ENCODE assay signal across 1 worm cellular context in the genomic region with DNA sequence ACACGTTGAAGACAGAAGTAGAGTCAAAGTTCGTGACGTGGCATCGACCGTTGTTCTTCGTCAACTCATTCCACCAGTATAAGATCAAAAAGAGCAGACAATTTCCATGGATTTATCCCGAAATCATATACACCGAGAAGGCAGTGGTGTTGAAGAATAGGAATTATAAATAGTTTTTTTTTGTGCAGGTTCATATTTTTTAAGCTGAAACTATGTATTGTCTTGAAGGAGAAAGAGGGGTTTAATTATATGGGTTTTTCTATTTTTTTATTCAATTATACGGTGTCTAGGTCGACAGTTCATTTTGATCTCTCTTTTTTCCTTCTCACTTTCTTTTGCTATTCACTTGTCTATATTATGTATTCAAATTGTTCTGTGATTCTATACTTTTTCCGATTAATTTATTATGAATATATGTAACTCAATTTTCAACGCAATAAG.
TF ChIP-seq lines count a peak whose summit lies in the region.

No protein-coding gene starts in this region.

TF ChIP-seq in whole organism, L1 larva, 84 proteins besides CTCF, POLR2A, EP300 and RAD21 (continued from another document):
- TF ChIP-seq unc-86 (tag; optimal IDR thresholded peaks at IDR 0.05; lab: Kevin White, UChicago) (no peak), hlh-17 (GFP tag; optimal IDR thresholded peaks at IDR 0.05; lab: Kevin White, UChicago; ENCODE audit: borderline replicate concordance) (no peak), grh-1 (GFP tag; IDR thresholded peaks at IDR 0.05; lab: Robert Waterston, UW) (peak; percentile 46), nhr-47 (tag; optimal IDR thresholded peaks at IDR 0.05; lab: Kevin White, UChicago) (peak; percentile 28), aha-1 (tag; optimal IDR thresholded peaks at IDR 0.05; lab: Kevin White, UChicago) (no peak), mep-1 (tag; optimal IDR thresholded peaks at IDR 0.05; lab: Kevin White, UChicago) (peak; percentile 40), pag-3 (tag; optimal IDR thresholded peaks at IDR 0.05; lab: Kevin White, UChicago; ENCODE audit: borderline replicate concordance, insufficient read depth) (no peak), ces-1 (GFP tag; optimal IDR thresholded peaks at IDR 0.05; lab: Kevin White, UChicago) (no peak), ama-1 (optimal IDR thresholded peaks at IDR 0.05; lab: Kevin White, UChicago) (no peak), nhr-20 (tag; optimal IDR thresholded peaks at IDR 0.05; lab: Kevin White, UChicago) (peak; percentile 48), skn-1 (tag; optimal IDR thresholded peaks at IDR 0.05; lab: Kevin White, UChicago) (no peak), ztf-4 (tag; optimal IDR thresholded peaks at IDR 0.05; lab: Kevin White, UChicago) (peak; percentile 72), ceh-8 (GFP tag; optimal IDR thresholded peaks at IDR 0.05; lab: Kevin White, UChicago) (no peak), unc-62 (GFP tag; optimal IDR thresholded peaks at IDR 0.05; lab: Kevin White, UChicago) (no peak), Y116A8C.19 (tag; optimal IDR thresholded peaks at IDR 0.05; lab: Kevin White, UChicago; ENCODE audit: borderline replicate concordance) (no peak), rnt-1 (tag; optimal IDR thresholded peaks at IDR 0.05; lab: Kevin White, UChicago) (no peak), unc-98 (GFP tag; IDR thresholded peaks at IDR 0.05; lab: Robert Waterston, UW) (no peak), mab-9 (GFP tag; IDR thresholded peaks at IDR 0.05; lab: Robert Waterston, UW) (no peak), fkh-4 (tag; optimal IDR thresholded peaks at IDR 0.05; lab: Kevin White, UChicago; ENCODE audit: borderline replicate concordance) (no peak), nhr-77 (tag; optimal IDR thresholded peaks at IDR 0.05; lab: Kevin White, UChicago) (no peak), elt-3 (tag; optimal IDR thresholded peaks at IDR 0.05; lab: Kevin White, UChicago) (peak in 2 of 6 experiments; percentile 42 to 73), lsy-2 (tag; optimal IDR thresholded peaks at IDR 0.05; lab: Kevin White, UChicago) (peak; percentile 30 to 32), tbx-2 (tag; optimal IDR thresholded peaks at IDR 0.05; lab: Kevin White, UChicago) (no peak), lin-15B (tag; optimal IDR thresholded peaks at IDR 0.05; lab: Kevin White, UChicago) (no peak), zip-4 (GFP tag; optimal IDR thresholded peaks at IDR 0.05; lab: Kevin White, UChicago) (no peak), nhr-71 (tag; optimal IDR thresholded peaks at IDR 0.05; lab: Kevin White, UChicago) (peak; percentile 57), sox-4 (tag; optimal IDR thresholded peaks at IDR 0.05; lab: Kevin White, UChicago) (no peak), hlh-4 (tag; optimal IDR thresholded peaks at IDR 0.05; lab: Kevin White, UChicago) (no peak), dsc-1 (tag; optimal IDR thresholded peaks at IDR 0.05; lab: Kevin White, UChicago) (no peak), ztf-11 (tag; optimal IDR thresholded peaks at IDR 0.05; lab: Kevin White, UChicago) (no peak), lin-39 (tag; optimal IDR thresholded peaks at IDR 0.05; lab: Kevin White, UChicago) (no peak), fos-1 (tag; optimal IDR thresholded peaks at IDR 0.05; lab: Kevin White, UChicago) (no peak), nhr-237 (tag; optimal IDR thresholded peaks at IDR 0.05; lab: Kevin White, UChicago) (no peak), snu-23 (GFP tag; optimal IDR thresholded peaks at IDR 0.05; lab: Kevin White, UChicago) (peak; percentile 46), efl-3 (GFP tag; optimal IDR thresholded peaks at IDR 0.05; lab: Kevin White, UChicago) (no peak), zag-1 (tag; optimal IDR thresholded peaks at IDR 0.05; lab: Kevin White, UChicago) (no peak), lin-14 (GFP tag; optimal IDR thresholded peaks at IDR 0.05; lab: Kevin White, UChicago) (no peak), lin-13 (GFP tag; optimal IDR thresholded peaks at IDR 0.05; lab: Kevin White, UChicago) (no peak)
